Worm (Caenorhabditis elegans) whole organism, young adult: ENCODE measurements around the gene C14F11.4.

Source experiments
- B0336.3 ChIP-seq: fragments of 200-800 bp; sonication (Bioruptor generic); IDR thresholded peaks from 2 replicates; pipeline ENCODE4 v1.3.6; 2022; ENCODE audit warnings: missing genetic modification characterization, missing compliant biosample characterization
- C17E4.6 ChIP-seq: fragments of 200-800 bp; sonication (Bioruptor generic); IDR thresholded peaks from 2 replicates; pipeline ENCODE4 v1.3.6; 2022; ENCODE audit warnings: missing genetic modification reagents, missing genetic modification characterization, missing compliant biosample characterization
- D2030.7 ChIP-seq: fragments of 200-800 bp; sonication (Bioruptor generic); IDR thresholded peaks from 2 replicates; pipeline ENCODE4 v1.3.6; 2022; ENCODE audit warnings: missing genetic modification reagents, missing genetic modification characterization, missing compliant biosample characterization
- F39B2.1 ChIP-seq: fragments of 200-800 bp; sonication (Bioruptor generic); IDR thresholded peaks from 2 replicates; pipeline ENCODE4 v1.3.6; 2022; ENCODE audit warnings: missing genetic modification reagents, missing genetic modification characterization, missing compliant biosample characterization
- F49E8.2 ChIP-seq: sonication (generic microtip); optimal IDR thresholded peaks from 3 replicates; lab custom pipeline; 2017; ENCODE audit warnings: missing genetic modification characterization, mild to moderate bottlenecking, missing compliant biosample characterization, antibody characterized with exemption, moderate library complexity; ENCODE audit not compliant: insufficient read depth
- T07F8.4 ChIP-seq: sonication (generic microtip); optimal IDR thresholded peaks from 2 replicates; lab custom pipeline; 2016; ENCODE audit warnings: mild to moderate bottlenecking, missing genetic modification characterization, moderate library complexity, missing compliant biosample characterization
- Y53G8AR.9 ChIP-seq: fragments of 200-800 bp; sonication (Bioruptor generic); conservative IDR thresholded peaks from 2 replicates; pipeline ENCODE4 v1.3.6; 2022; ENCODE audit warnings: missing genetic modification reagents, missing genetic modification characterization, missing compliant biosample characterization
- Y56A3A.18 ChIP-seq: fragments of 200-800 bp; sonication (Bioruptor generic); IDR thresholded peaks from 2 replicates; pipeline ENCODE4 v1.3.6; 2022; ENCODE audit warnings: missing genetic modification reagents, missing genetic modification characterization, missing compliant biosample characterization
- Y67H2A.10 ChIP-seq: fragments of 200-800 bp; sonication (Bioruptor generic); conservative IDR thresholded peaks from 2 replicates; pipeline ENCODE4 v1.3.6; 2022; ENCODE audit warnings: missing genetic modification reagents, missing genetic modification characterization, missing compliant biosample characterization
- ama-1 ChIP-seq, 3 experiments: fragments of 150-350 bp in 1 of 3; sonication (generic microtip) in 2 of 3; optimal IDR thresholded peaks; 2 replicates each; lab custom pipeline; 2014 to 2018; ENCODE audit warnings: missing biosample characterization in 2 of 3, missing genetic modification characterization in 2 of 3, missing genetic modification reagents in 2 of 3
- bed-2 ChIP-seq: fragments of 200-800 bp; sonication (Bioruptor generic); IDR thresholded peaks from 2 replicates; pipeline ENCODE4 v1.3.6; 2022; ENCODE audit warnings: missing genetic modification reagents, missing genetic modification characterization, missing compliant biosample characterization
- ccch-3 ChIP-seq: fragments of 200-800 bp; sonication (Bioruptor generic); optimal IDR thresholded peaks from 2 replicates; lab custom pipeline; 2018; ENCODE audit warnings: mild to moderate bottlenecking, missing genetic modification characterization, missing compliant biosample characterization
- cebp-1 ChIP-seq, 2 experiments: fragments of 200-800 bp in 1 of 2; sonication (Bioruptor generic) in 1 of 2; sonication (generic microtip) in 1 of 2; IDR thresholded peaks in 1 of 2; optimal IDR thresholded peaks in 1 of 2; 2 replicates each; pipeline versions ENCODE4 v1.3.6 to Lab custom; 2017 to 2022; ENCODE audit warnings: missing compliant biosample characterization in 2 of 2, missing genetic modification characterization in 2 of 2, mild to moderate bottlenecking in 1 of 2, missing genetic modification reagents in 1 of 2, moderate library complexity in 1 of 2
- die-1 ChIP-seq: sonication (generic microtip); optimal IDR thresholded peaks from 2 replicates; lab custom pipeline; 2016; ENCODE audit warnings: missing genotype, mild to moderate bottlenecking, missing genetic modification characterization, missing compliant biosample characterization
- ekl-4 ChIP-seq: fragments of 200-800 bp; sonication (Bioruptor generic); IDR thresholded peaks from 2 replicates; pipeline ENCODE4 v1.3.6; 2022; ENCODE audit warnings: missing genetic modification reagents, missing genetic modification characterization, missing compliant biosample characterization
- ets-4 ChIP-seq: fragments of 200-800 bp; sonication (Bioruptor generic); optimal IDR thresholded peaks from 2 replicates; lab custom pipeline; 2018; ENCODE audit warnings: mild to moderate bottlenecking, missing genetic modification characterization, missing compliant biosample characterization
- gei-17 ChIP-seq: fragments of 200-800 bp; sonication (Bioruptor generic); optimal IDR thresholded peaks from 2 replicates; lab custom pipeline; 2018; ENCODE audit warnings: mild to moderate bottlenecking, missing genetic modification characterization, missing compliant biosample characterization
- hlh-12 ChIP-seq: sonication (generic microtip); optimal IDR thresholded peaks from 2 replicates; lab custom pipeline; 2016; ENCODE audit warnings: missing genetic modification characterization, missing compliant biosample characterization
- hmg-1.2 ChIP-seq: fragments of 200-800 bp; sonication (Bioruptor generic); IDR thresholded peaks from 2 replicates; pipeline ENCODE4 v1.3.6; 2022; ENCODE audit warnings: missing genetic modification reagents, missing genetic modification characterization, missing compliant biosample characterization
- lin-35 ChIP-seq, 3 experiments: fragments of 150-350 bp in 2 of 3; sonication (generic microtip) in 1 of 3; optimal IDR thresholded peaks; 2 replicates each; lab custom pipeline; 2014 to 2018; ENCODE audit warnings: missing biosample characterization in 3 of 3, missing genetic modification characterization in 3 of 3, missing genetic modification reagents in 3 of 3
- lin-40 ChIP-seq: sonication (generic microtip); optimal IDR thresholded peaks from 2 replicates; lab custom pipeline; 2016; ENCODE audit warnings: missing genetic modification characterization, mild to moderate bottlenecking, missing compliant biosample characterization, missing genotype, missing genetic modification reagents
- mes-4 ChIP-seq: sonication (generic microtip); optimal IDR thresholded peaks from 2 replicates; lab custom pipeline; 2016; ENCODE audit warnings: missing genotype, missing genetic modification characterization, missing compliant biosample characterization
- nfya-1 ChIP-seq: sonication (generic microtip); optimal IDR thresholded peaks from 2 replicates; lab custom pipeline; 2017; ENCODE audit warnings: antibody characterized with exemption, missing compliant biosample characterization, missing genetic modification characterization, borderline replicate concordance; ENCODE audit not compliant: insufficient read depth
- nfyb-1 ChIP-seq: fragments of 200-800 bp; sonication (Bioruptor generic); IDR thresholded peaks from 2 replicates; pipeline ENCODE4 v1.3.6; 2022; ENCODE audit warnings: missing genetic modification reagents, missing genetic modification characterization, missing compliant biosample characterization
- nhr-80 ChIP-seq: sonication (generic microtip); optimal IDR thresholded peaks from 2 replicates; lab custom pipeline; 2016; ENCODE audit warnings: missing genetic modification characterization, missing compliant biosample characterization
- rec-8 ChIP-seq, 2 experiments: sonication (generic microtip); optimal IDR thresholded peaks; 2 replicates each; lab custom pipeline; 2016; ENCODE audit warnings: mild to moderate bottlenecking in 2 of 2, missing genetic modification characterization in 2 of 2, missing genetic modification reagents in 2 of 2, missing genotype in 2 of 2, missing biosample characterization in 1 of 2, missing compliant biosample characterization in 1 of 2, moderate library complexity in 1 of 2
- snpc-1.3 ChIP-seq: sonication (generic microtip); optimal IDR thresholded peaks from 2 replicates; lab custom pipeline; 2017; ENCODE audit warnings: missing genetic modification characterization, mild to moderate bottlenecking, missing compliant biosample characterization, antibody characterized with exemption, moderate library complexity, missing genotype, missing genetic modification reagents; ENCODE audit not compliant: insufficient read depth
- sptf-2 ChIP-seq: fragments of 200-800 bp; sonication (Bioruptor generic); optimal IDR thresholded peaks from 2 replicates; lab custom pipeline; 2018; ENCODE audit warnings: mild to moderate bottlenecking, missing genetic modification characterization, missing compliant biosample characterization
- tbp1 ChIP-seq: fragments of 200-800 bp; sonication (Bioruptor generic); optimal IDR thresholded peaks from 2 replicates; lab custom pipeline; 2018; ENCODE audit warnings: mild to moderate bottlenecking, missing genetic modification characterization, missing compliant biosample characterization
- zfh-2 ChIP-seq: fragments of 200-800 bp; sonication (Bioruptor generic); conservative IDR thresholded peaks from 2 replicates; pipeline ENCODE4 v1.3.6; 2022; ENCODE audit warnings: missing genetic modification reagents, missing genetic modification characterization, missing compliant biosample characterization
- ztf-18 ChIP-seq: sonication (generic microtip); optimal IDR thresholded peaks from 2 replicates; lab custom pipeline; 2016; ENCODE audit warnings: missing genotype, mild to moderate bottlenecking, missing genetic modification characterization, missing compliant biosample characterization
- ztf-22 ChIP-seq: fragments of 200-800 bp; sonication (Bioruptor generic); optimal IDR thresholded peaks from 2 replicates; lab custom pipeline; 2018; ENCODE audit warnings: mild to moderate bottlenecking, missing genetic modification characterization, moderate library complexity, missing compliant biosample characterization
- ztf-26 ChIP-seq: sonication (generic microtip); optimal IDR thresholded peaks from 2 replicates; lab custom pipeline; 2017; ENCODE audit warnings: missing genetic modification characterization, missing compliant biosample characterization

The C14F11.4 gene

DNA sequence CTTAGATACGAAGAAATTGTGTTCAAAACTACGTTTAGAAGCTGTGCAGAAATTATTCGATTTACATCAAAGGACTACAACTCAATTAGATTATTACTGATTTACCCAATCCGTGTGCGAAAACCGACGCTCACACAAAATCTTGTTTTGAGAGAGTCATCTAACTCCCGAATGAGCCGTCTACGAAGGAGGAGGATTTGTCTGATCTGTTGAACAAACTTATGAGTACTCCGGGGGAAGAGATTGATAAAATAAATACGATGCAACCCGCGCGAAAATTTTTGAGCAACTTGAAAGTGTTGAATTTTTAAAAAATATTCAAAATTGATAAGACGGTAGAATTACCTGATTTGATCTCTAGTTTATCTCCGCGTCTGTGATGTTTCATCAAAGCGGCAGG is 18.5 kb upstream of the C14F11.4 start:
- TF ChIP-seq T07F8.4 (tag; lab: Kevin White, UChicago) (no peak), ets-4 (GFP tag; lab: Kevin White, UChicago) (no peak), die-1 (tag; lab: Kevin White, UChicago) (no peak), ama-1 (optimal IDR thresholded peaks at IDR 0.05; lab: Kevin White, UChicago) (no peak), ama-1 (GFP tag; optimal IDR thresholded peaks at IDR 0.05; lab: Kevin White, UChicago) (no peak), rec-8 (tag; optimal IDR thresholded peaks at IDR 0.05; lab: Kevin White, UChicago) (no peak), F49E8.2 (no peak), sptf-2 (no peak), B0336.3 (no peak), D2030.7 (GFP tag; lab: Robert Waterston, UW) (no peak), cebp-1 (GFP tag; IDR thresholded peaks at IDR 0.05; lab: Robert Waterston, UW) (no peak), cebp-1 (tag; optimal IDR thresholded peaks at IDR 0.05; lab: Kevin White, UChicago) (no peak), ztf-26 (tag; lab: Kevin White, UChicago) (no peak), Y56A3A.18 (no peak), C17E4.6 (GFP tag; lab: Robert Waterston, UW) (no peak), tbp1 (GFP tag; lab: Kevin White, UChicago) (no peak), bed-2 (GFP tag; lab: Robert Waterston, UW) (no peak), F39B2.1 (GFP tag; lab: Robert Waterston, UW) (no peak), ztf-18 (tag; lab: Kevin White, UChicago) (no peak), mes-4 (no peak)

DNA sequence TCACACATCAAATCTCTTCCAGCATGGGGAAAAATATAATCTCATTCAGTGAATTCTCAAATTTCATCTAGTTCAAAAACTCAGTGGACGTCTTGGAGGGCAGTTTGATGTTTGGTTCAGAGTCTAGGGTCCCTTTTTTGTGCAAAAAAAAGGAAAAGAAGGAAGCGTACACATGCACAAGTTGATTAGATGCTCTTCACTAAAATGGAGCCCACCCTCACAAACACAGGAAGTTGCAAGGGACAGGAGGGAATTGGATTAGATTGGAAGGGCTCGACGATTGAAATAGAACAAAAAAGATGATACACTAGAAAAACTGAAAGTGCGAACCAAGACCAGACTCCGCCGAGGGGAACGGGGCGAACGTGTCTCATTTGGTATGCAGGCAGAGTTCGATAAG is 18.0 kb upstream of the C14F11.4 start:
- TF ChIP-seq lin-35 (GFP tag; optimal IDR thresholded peaks at IDR 0.05; lab: Kevin White, UChicago) (peak in 1 of 3 experiments; percentile 35), nfya-1 (tag; lab: Kevin White, UChicago) (no peak)

DNA sequence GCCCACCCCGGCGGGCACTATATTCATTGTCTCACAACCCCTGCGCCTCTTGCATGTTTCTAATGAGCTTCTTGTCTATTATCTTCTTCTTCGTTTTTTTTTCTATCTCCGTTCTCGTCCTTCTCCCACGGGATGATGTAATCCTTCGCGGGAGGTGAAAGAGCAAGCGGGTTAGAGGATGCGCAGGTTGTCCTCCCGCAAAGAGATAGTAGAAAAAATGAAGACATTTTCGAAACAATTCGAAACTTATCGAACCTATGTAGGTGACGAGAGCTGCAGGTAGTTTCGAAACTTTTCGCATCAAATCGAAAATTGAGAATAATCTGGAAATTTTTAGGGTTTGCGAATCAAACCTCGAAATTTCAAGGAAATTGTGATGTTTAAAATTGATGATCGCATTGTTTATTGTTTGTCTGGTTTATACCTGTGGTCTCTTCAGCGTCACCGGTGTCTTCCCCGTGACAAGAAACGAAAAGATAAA is 17.5 kb upstream of the C14F11.4 start:
- TF ChIP-seq zfh-2 = 0 out of 2 replicates have a peak, but pooled peaks have one; percentile 33
- 0 out of 2 replicates have a peak, but pooled peaks have one; percentile 29 for TF ChIP-seq B0336.3
- TF ChIP-seq nfyb-1 (GFP tag; lab: Robert Waterston, UW) = 0 out of 2 replicates have a peak, but pooled peaks have one; percentile 38
- peak; percentile 31; the same call in 1 of the 2 replicates for TF ChIP-seq hmg-1.2 (GFP tag; lab: Robert Waterston, UW)
- TF ChIP-seq ztf-22 (GFP tag; lab: Kevin White, UChicago) = peak; percentile 28
- TF ChIP-seq Y67H2A.10 (GFP tag; lab: Robert Waterston, UW) = no peak
- TF ChIP-seq ekl-4 (GFP tag; lab: Robert Waterston, UW) = no peak
- TF ChIP-seq lin-40 (tag; lab: Kevin White, UChicago) = peak; percentile 16
- peak; percentile 84 for TF ChIP-seq nhr-80 (tag; lab: Kevin White, UChicago)
- TF ChIP-seq cebp-1 (GFP tag; IDR thresholded peaks at IDR 0.05; lab: Robert Waterston, UW) = no peak
- peak; percentile 49 for TF ChIP-seq cebp-1 (tag; optimal IDR thresholded peaks at IDR 0.05; lab: Kevin White, UChicago)
- TF ChIP-seq gei-17 (GFP tag; lab: Kevin White, UChicago) = peak; percentile 9
- TF ChIP-seq Y53G8AR.9 (GFP tag; lab: Robert Waterston, UW) = 0 out of 2 replicates have a peak, but pooled peaks have one; percentile 40
- TF ChIP-seq hlh-12 (tag; lab: Kevin White, UChicago) = no peak
- TF ChIP-seq snpc-1.3 (tag; lab: Kevin White, UChicago) = no peak
- no peak for TF ChIP-seq ccch-3 (GFP tag; lab: Kevin White, UChicago)
- TF ChIP-seq, all 124 proteins: peak for 10
